Fruit fly (Drosophila melanogaster) whole organism, embryonic: ENCODE data around the gene CG13690.

Experiments
- ATbp ChIP-seq: fragments of 200-800 bp; sonication (Bioruptor generic); optimal IDR thresholded peaks from 2 replicates; lab custom pipeline; 2017; ENCODE audit warnings: missing biosample characterization, mild to moderate bottlenecking, missing genetic modification characterization, missing genetic modification reagents
- Adf1 ChIP-seq: fragments of 200-800 bp; sonication (Bioruptor generic); IDR thresholded peaks from 2 replicates; pipeline ENCODE4 v1.3.6; 2022; ENCODE audit warnings: missing biosample characterization, missing genetic modification characterization
- CG10147 ChIP-seq: fragments of 200-800 bp; sonication (Bioruptor generic); optimal IDR thresholded peaks from 2 replicates; lab custom pipeline; 2019; ENCODE audit warnings: missing biosample characterization, mild to moderate bottlenecking, missing genetic modification characterization, moderate library complexity
- CG11696 ChIP-seq: fragments of 200-800 bp; sonication (Bioruptor generic); IDR thresholded peaks from 2 replicates; pipeline ENCODE4 v1.3.6; 2022; ENCODE audit warnings: missing biosample characterization, missing genetic modification characterization
- CG11723 ChIP-seq: fragments of 200-800 bp; sonication (Bioruptor generic); optimal IDR thresholded peaks from 2 replicates; lab custom pipeline; 2017; ENCODE audit warnings: missing biosample characterization, mild to moderate bottlenecking, missing genetic modification characterization
- CG13296 ChIP-seq: fragments of 200-800 bp; sonication (Bioruptor generic); optimal IDR thresholded peaks from 3 replicates; lab custom pipeline; 2018; ENCODE audit warnings: missing biosample characterization, mild to moderate bottlenecking, missing genetic modification characterization
- CG14860 ChIP-seq: fragments of 200-800 bp; sonication (Bioruptor generic); IDR thresholded peaks from 3 replicates; pipeline ENCODE4 v1.3.6; 2022; ENCODE audit warnings: missing biosample characterization, missing genetic modification characterization; ENCODE audit not compliant: partially characterized antibody
- CG1603 ChIP-seq: fragments of 200-800 bp; sonication (Bioruptor generic); optimal IDR thresholded peaks from 2 replicates; lab custom pipeline; 2019; ENCODE audit warnings: missing biosample characterization, mild to moderate bottlenecking, missing genetic modification characterization, moderate library complexity
- CG1647 ChIP-seq: fragments of 200-800 bp; sonication (Bioruptor generic); optimal IDR thresholded peaks from 3 replicates; lab custom pipeline; 2016; ENCODE audit warnings: missing biosample characterization, missing genetic modification characterization
- CG16863 ChIP-seq: fragments of 200-800 bp; sonication (Bioruptor generic); optimal IDR thresholded peaks from 3 replicates; lab custom pipeline; 2016; ENCODE audit warnings: missing biosample characterization, missing genetic modification characterization
- CG2116 ChIP-seq: fragments of 200-800 bp; sonication (Bioruptor generic); optimal IDR thresholded peaks from 3 replicates; lab custom pipeline; 2018; ENCODE audit warnings: missing biosample characterization, mild to moderate bottlenecking, missing genetic modification characterization
- CG2120 ChIP-seq: fragments of 200-800 bp; sonication (Bioruptor generic); optimal IDR thresholded peaks from 3 replicates; lab custom pipeline; 2016; ENCODE audit warnings: missing biosample characterization, missing genetic modification characterization
- CG30020 ChIP-seq: fragments of 200-800 bp; optimal IDR thresholded peaks from 2 replicates; lab custom pipeline; 2019; ENCODE audit warnings: missing biosample characterization, mild to moderate bottlenecking, missing genetic modification characterization, moderate library complexity
- CG3163 ChIP-seq: fragments of 200-800 bp; sonication (Bioruptor generic); optimal IDR thresholded peaks from 3 replicates; lab custom pipeline; 2016; ENCODE audit warnings: missing biosample characterization, missing genetic modification characterization
- CG34224 ChIP-seq: fragments of 200-800 bp; sonication (Bioruptor generic); IDR thresholded peaks from 3 replicates; pipeline ENCODE4 v1.3.6; 2022; ENCODE audit warnings: missing biosample characterization, missing genetic modification characterization; ENCODE audit not compliant: partially characterized antibody
- CG7372 ChIP-seq: fragments of 200-800 bp; sonication (Bioruptor generic); IDR thresholded peaks from 2 replicates; pipeline ENCODE4 v1.3.6; 2022; ENCODE audit warnings: missing biosample characterization, missing genetic modification characterization
- CG7556 ChIP-seq: fragments of 200-800 bp; sonication (Bioruptor generic); optimal IDR thresholded peaks from 2 replicates; lab custom pipeline; 2017; ENCODE audit warnings: missing biosample characterization, mild to moderate bottlenecking, missing genetic modification characterization
- Chrac-16 ChIP-seq: fragments of 200-800 bp; sonication (Bioruptor generic); optimal IDR thresholded peaks from 3 replicates; lab custom pipeline; 2016; ENCODE audit warnings: missing biosample characterization, missing genetic modification characterization
- D ChIP-seq, 2 experiments: fragments of 200-800 bp in 1 of 2; fragments of >200 bp in 1 of 2; sonication (Bioruptor generic) in 1 of 2; optimal IDR thresholded peaks; 2 replicates in 1 of 2; 3 replicates in 1 of 2; lab custom pipeline; 2017; ENCODE audit warnings: mild to moderate bottlenecking in 1 of 2, missing biosample characterization in 1 of 2, missing genetic modification characterization in 1 of 2, missing genetic modification reagents in 1 of 2
- D19B ChIP-seq: fragments of 200-800 bp; sonication (Bioruptor generic); optimal IDR thresholded peaks from 2 replicates; lab custom pipeline; 2017; ENCODE audit warnings: missing biosample characterization, mild to moderate bottlenecking, missing genetic modification characterization
- E2f1 ChIP-seq: fragments of 200-800 bp; sonication (Bioruptor generic); IDR thresholded peaks from 2 replicates; pipeline ENCODE4 v1.3.6; 2022; ENCODE audit warnings: missing biosample characterization, missing genetic modification characterization
- ERR ChIP-seq: fragments of 200-800 bp; sonication (Bioruptor generic); optimal IDR thresholded peaks from 2 replicates; lab custom pipeline; 2016; ENCODE audit warnings: missing biosample characterization, missing genetic modification characterization
- HHEX ChIP-seq: fragments of 200-800 bp; sonication (Bioruptor generic); optimal IDR thresholded peaks from 3 replicates; lab custom pipeline; 2017; ENCODE audit warnings: missing biosample characterization, mild to moderate bottlenecking, missing genetic modification characterization, missing genetic modification reagents
- Hr39 ChIP-seq: fragments of >200 bp; optimal IDR thresholded peaks from 2 replicates; lab custom pipeline; 2017
- MBD-R2 ChIP-seq: fragments of 200-800 bp; sonication (Bioruptor generic); IDR thresholded peaks from 2 replicates; pipeline ENCODE4 v1.3.6; 2022; ENCODE audit warnings: missing biosample characterization, missing genetic modification characterization
- MESR4 ChIP-seq: fragments of 200-800 bp; sonication (Bioruptor generic); optimal IDR thresholded peaks from 2 replicates; lab custom pipeline; 2018; ENCODE audit warnings: missing biosample characterization, mild to moderate bottlenecking, missing genetic modification characterization, moderate library complexity
- Meics ChIP-seq: fragments of 200-800 bp; sonication (Bioruptor generic); optimal IDR thresholded peaks from 2 replicates; lab custom pipeline; 2017; ENCODE audit warnings: missing biosample characterization, mild to moderate bottlenecking, missing genetic modification characterization
- Mes4 ChIP-seq: fragments of 200-800 bp; sonication (Bioruptor generic); optimal IDR thresholded peaks from 2 replicates; lab custom pipeline; 2016; ENCODE audit warnings: missing biosample characterization, missing genetic modification characterization
- NC2α ChIP-seq: fragments of 200-800 bp; sonication (Bioruptor generic); optimal IDR thresholded peaks from 2 replicates; lab custom pipeline; 2016; ENCODE audit warnings: missing biosample characterization, missing genetic modification characterization
- NK7.1 ChIP-seq: fragments of 200-800 bp; sonication (Bioruptor generic); optimal IDR thresholded peaks from 3 replicates; lab custom pipeline; 2016; ENCODE audit warnings: missing biosample characterization, missing genetic modification characterization
- Ptx1 ChIP-seq: fragments of 200-800 bp; sonication (Bioruptor generic); IDR thresholded peaks from 2 replicates; pipeline ENCODE4 v1.3.6; 2022; ENCODE audit warnings: missing biosample characterization, missing genetic modification characterization
- Six4 ChIP-seq: fragments of 200-800 bp; sonication (Bioruptor generic); optimal IDR thresholded peaks from 2 replicates; lab custom pipeline; 2016; ENCODE audit warnings: missing biosample characterization, missing genetic modification characterization
- Sry-δ ChIP-seq: fragments of 200-800 bp; sonication (Bioruptor generic); optimal IDR thresholded peaks from 2 replicates; lab custom pipeline; 2016; ENCODE audit warnings: missing biosample characterization, missing genetic modification characterization
- TFAM ChIP-seq: fragments of 200-800 bp; sonication (Bioruptor generic); optimal IDR thresholded peaks from 2 replicates; lab custom pipeline; 2017; ENCODE audit warnings: missing biosample characterization, missing genetic modification characterization, inconsistent platforms
- Trl ChIP-seq, 3 experiments: fragments of >200 bp in 2 of 3; fragments of 200-800 bp in 1 of 3; sonication (Bioruptor generic) in 1 of 3; optimal IDR thresholded peaks; 2 replicates in 1 of 3; 3 replicates in 2 of 3; lab custom pipeline; 2016 to 2017; ENCODE audit warnings: missing biosample characterization in 1 of 3, missing genetic modification characterization in 1 of 3
- bbx ChIP-seq: fragments of 200-800 bp; sonication (Bioruptor generic); IDR thresholded peaks from 2 replicates; pipeline ENCODE4 v1.3.6; 2022; ENCODE audit warnings: missing biosample characterization, missing genetic modification characterization; ENCODE audit not compliant: partially characterized antibody
- dan ChIP-seq: fragments of 200-800 bp; sonication (Bioruptor generic); IDR thresholded peaks from 2 replicates; pipeline ENCODE4 v1.3.6; 2022; ENCODE audit warnings: missing biosample characterization, missing genetic modification characterization
- eyg ChIP-seq: fragments of 200-800 bp; sonication (Bioruptor generic); optimal IDR thresholded peaks from 3 replicates; lab custom pipeline; 2016; ENCODE audit warnings: missing biosample characterization, missing genetic modification characterization
- gce ChIP-seq: fragments of 200-800 bp; sonication (Bioruptor generic); IDR thresholded peaks from 3 replicates; pipeline ENCODE4 v1.3.6; 2022; ENCODE audit warnings: missing biosample characterization, missing genetic modification characterization
- gcm2 ChIP-seq: fragments of 200-800 bp; sonication (Bioruptor generic); optimal IDR thresholded peaks from 2 replicates; lab custom pipeline; 2016; ENCODE audit warnings: missing biosample characterization, missing genetic modification characterization
- ind ChIP-seq: fragments of 200-800 bp; sonication (Bioruptor generic); optimal IDR thresholded peaks from 3 replicates; lab custom pipeline; 2016; ENCODE audit warnings: missing biosample characterization, missing genetic modification characterization
- p53 ChIP-seq: fragments of 200-800 bp; sonication (Bioruptor generic); optimal IDR thresholded peaks from 2 replicates; lab custom pipeline; 2016; ENCODE audit warnings: missing biosample characterization, missing genetic modification characterization
- prd ChIP-seq, 3 experiments: fragments of >200 bp in 2 of 3; fragments of 200-800 bp in 1 of 3; sonication (Bioruptor generic) in 1 of 3; optimal IDR thresholded peaks in 2 of 3; IDR thresholded peaks in 1 of 3; 2 replicates in 2 of 3; 3 replicates in 1 of 3; pipeline versions ENCODE4 v1.3.6 to Lab custom; 2017 to 2022; ENCODE audit warnings: missing biosample characterization in 1 of 3, missing genetic modification characterization in 1 of 3
- sim ChIP-seq: fragments of 200-800 bp; sonication (Bioruptor generic); IDR thresholded peaks from 2 replicates; pipeline ENCODE4 v1.3.6; 2022; ENCODE audit warnings: missing biosample characterization, missing genetic modification characterization
- slou ChIP-seq: fragments of 200-800 bp; sonication (Bioruptor generic); optimal IDR thresholded peaks from 3 replicates; lab custom pipeline; 2016; ENCODE audit warnings: missing biosample characterization, missing genetic modification characterization
- ttk ChIP-seq: fragments of 200-800 bp; sonication (Bioruptor generic); IDR thresholded peaks from 2 replicates; pipeline ENCODE4 v2.1.2; 2022; ENCODE audit warnings: missing biosample characterization, missing genetic modification characterization
- wor ChIP-seq: fragments of 200-800 bp; sonication (Bioruptor generic); IDR thresholded peaks from 2 replicates; pipeline ENCODE4 v1.3.6; 2022; ENCODE audit warnings: missing biosample characterization, missing genetic modification characterization
- yki ChIP-seq: fragments of >200 bp; optimal IDR thresholded peaks from 3 replicates; lab custom pipeline; 2018
- zen2 ChIP-seq: fragments of 200-800 bp; sonication (Bioruptor generic); IDR thresholded peaks from 3 replicates; pipeline ENCODE4 v1.3.6; 2022; ENCODE audit warnings: missing biosample characterization, missing genetic modification characterization; ENCODE audit not compliant: partially characterized antibody
- zfh2 ChIP-seq: fragments of 200-800 bp; sonication (Bioruptor generic); optimal IDR thresholded peaks from 2 replicates; lab custom pipeline; 2016; ENCODE audit warnings: missing biosample characterization, missing genetic modification characterization

CG13690 gene

dm6 chr2L:468745-469358 is 49.4 kb upstream of the CG13690 start (continued):
- TF ChIP-seq eyg (GFP tag; lab: Kevin White, UChicago) (peak; percentile 81), MBD-R2 (GFP tag; lab: Robert Waterston, UW) (peak; percentile 26; the same call in 1 of the 2 replicates), MESR4 (GFP tag; lab: Kevin White, UChicago) (no peak), D19B (GFP tag; lab: Kevin White, UChicago) (peak; percentile 28), Chrac-16 (GFP tag; lab: Kevin White, UChicago) (peak; percentile 62), Adf1 (GFP tag; lab: Robert Waterston, UW) (peak; percentile 97), E2f1 (GFP tag; lab: Robert Waterston, UW) (peak; percentile 70), dan (GFP tag; lab: Robert Waterston, UW) (no peak), gcm2 (GFP tag; lab: Kevin White, UChicago) (peak; percentile 14), zen2 (GFP tag; lab: Robert Waterston, UW) (no peak), HHEX (GFP tag; lab: Kevin White, UChicago) (peak; percentile 72), ttk (GFP tag; lab: Robert Waterston, UW) (peak; percentile 78), Trl (optimal IDR thresholded peaks at IDR 0.05; lab: Kevin White, UChicago) (no peak), Trl (GFP tag; optimal IDR thresholded peaks at IDR 0.05; lab: Kevin White, UChicago) (peak; percentile 57), CG1603 (tag; lab: Kevin White, UChicago) (peak; percentile 84), CG11696 (GFP tag; lab: Robert Waterston, UW) (peak; percentile 60), CG3163 (peak; percentile 45), CG16863 (GFP tag; lab: Kevin White, UChicago) (peak; percentile 79), NC2α (GFP tag; lab: Kevin White, UChicago) (peak; percentile 43), yki (no peak), CG7372 (GFP tag; lab: Robert Waterston, UW) (peak; percentile 44; the same call in 1 of the 2 replicates), Sry-δ (peak; percentile 15), sim (GFP tag; lab: Robert Waterston, UW) (peak; percentile 49; the same call in 1 of the 2 replicates), prd (optimal IDR thresholded peaks at IDR 0.05; lab: Kevin White, UChicago) (no peak), prd (GFP tag; IDR thresholded peaks at IDR 0.05; lab: Robert Waterston, UW) (peak; percentile 82), slou (GFP tag; lab: Kevin White, UChicago) (peak; percentile 54), Mes4 (GFP tag; lab: Kevin White, UChicago) (peak; percentile 67), ERR (GFP tag; lab: Kevin White, UChicago) (peak; percentile 49), CG11723 (GFP tag; lab: Kevin White, UChicago) (peak; percentile 59), CG7556 (peak; percentile 72), CG2120 (GFP tag; lab: Kevin White, UChicago) (peak; percentile 84), gce (GFP tag; lab: Robert Waterston, UW) (no peak), Ptx1 (GFP tag; lab: Robert Waterston, UW) (peak; percentile 84), Hr39 (lab: Kevin White, UChicago) (no peak), CG10147 (GFP tag; lab: Kevin White, UChicago) (peak; percentile 58), CG14860 (GFP tag; lab: Robert Waterston, UW) (no peak), TFAM (GFP tag; lab: Kevin White, UChicago) (no peak), ind (GFP tag; lab: Kevin White, UChicago) (peak; percentile 70), zfh2 (GFP tag; lab: Kevin White, UChicago) (peak; percentile 76), p53 (no peak), NK7.1 (GFP tag; lab: Kevin White, UChicago) (peak; percentile 49), D (optimal IDR thresholded peaks at IDR 0.05; lab: Kevin White, UChicago) (no peak), D (GFP tag; optimal IDR thresholded peaks at IDR 0.05; lab: Kevin White, UChicago) (peak; percentile 73), CG34224 (GFP tag; lab: Robert Waterston, UW) (no peak), Six4 (peak; percentile 56), CG30020 (tag; lab: Kevin White, UChicago) (no peak), CG1647 (GFP tag; lab: Kevin White, UChicago) (peak; percentile 71), Meics (GFP tag; lab: Kevin White, UChicago) (peak; percentile 72), wor (GFP tag; lab: Robert Waterston, UW) (peak; percentile 64), ATbp (peak; percentile 86), CG13296 (GFP tag; lab: Kevin White, UChicago) (peak; percentile 13), CG2116 (GFP tag; lab: Kevin White, UChicago) (peak; percentile 27), bbx (no peak)
